Fruit fly (Drosophila melanogaster) whole organism, prepupa: ENCODE data around the gene RhoGAP5A.

ENCODE experiments used
- CG6854 ChIP-seq: fragments of 200-800 bp; sonication (Bioruptor generic); optimal IDR thresholded peaks from 2 replicates; lab custom pipeline; 2017; ENCODE audit warnings: missing biosample characterization, mild to moderate bottlenecking, missing genetic modification characterization
- CG7368 ChIP-seq: fragments of 200-800 bp; sonication (Bioruptor generic); optimal IDR thresholded peaks from 3 replicates; lab custom pipeline; 2016; ENCODE audit warnings: missing biosample characterization, missing genetic modification characterization
- CG8632 ChIP-seq: fragments of 200-800 bp; sonication (Bioruptor generic); optimal IDR thresholded peaks from 3 replicates; lab custom pipeline; 2016; ENCODE audit warnings: missing biosample characterization, missing genetic modification characterization
- Gug ChIP-seq: fragments of 200-800 bp; sonication (Bioruptor generic); IDR thresholded peaks from 2 replicates; pipeline ENCODE4 v1.3.6; 2022; ENCODE audit warnings: missing biosample characterization, missing genetic modification characterization
- Met ChIP-seq: fragments of 200-800 bp; sonication (Bioruptor generic); optimal IDR thresholded peaks from 3 replicates; lab custom pipeline; 2016; ENCODE audit warnings: missing biosample characterization, missing genetic modification characterization
- fd59A ChIP-seq: fragments of 200-800 bp; sonication (Bioruptor generic); optimal IDR thresholded peaks from 2 replicates; lab custom pipeline; 2017; ENCODE audit warnings: missing biosample characterization, mild to moderate bottlenecking, missing genetic modification characterization, missing genetic modification reagents

DNA sequence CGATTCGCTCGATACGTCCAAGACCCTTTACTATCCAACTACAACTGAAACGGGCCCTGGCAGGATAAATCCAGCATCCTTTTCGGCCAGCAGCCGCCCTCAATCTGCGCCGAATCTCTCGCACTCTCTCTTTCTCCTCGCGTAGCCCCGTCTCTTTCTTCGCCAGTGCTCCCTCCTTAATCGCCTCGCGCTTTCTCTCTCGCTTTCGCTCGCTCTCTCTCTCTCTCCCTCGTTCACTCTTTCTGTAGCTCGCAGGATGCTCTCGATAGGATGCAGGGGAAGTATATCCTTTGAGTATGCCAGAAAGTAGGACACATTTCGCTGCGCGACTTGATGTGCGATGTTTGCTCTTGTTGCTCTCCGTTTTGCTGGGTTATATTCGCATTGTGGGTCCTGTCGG is 18.9 kb upstream of the RhoGAP5A start:
- TF ChIP-seq CG6854 (GFP tag; lab: Kevin White, UChicago) (no peak), Gug (GFP tag; lab: Robert Waterston, UW) (no peak), fd59A (GFP tag; lab: Kevin White, UChicago) (no peak), Met (GFP tag; lab: Kevin White, UChicago) (no peak), CG8632 (no peak), CG7368 (GFP tag; lab: Kevin White, UChicago) (no peak)
